Fruit fly (Drosophila melanogaster): ENCODE data around the gene Gdap1.
A peak's percentile ranks its signal among the peaks of the same experiment; 100 is the strongest.

The Gdap1 gene

DNA sequence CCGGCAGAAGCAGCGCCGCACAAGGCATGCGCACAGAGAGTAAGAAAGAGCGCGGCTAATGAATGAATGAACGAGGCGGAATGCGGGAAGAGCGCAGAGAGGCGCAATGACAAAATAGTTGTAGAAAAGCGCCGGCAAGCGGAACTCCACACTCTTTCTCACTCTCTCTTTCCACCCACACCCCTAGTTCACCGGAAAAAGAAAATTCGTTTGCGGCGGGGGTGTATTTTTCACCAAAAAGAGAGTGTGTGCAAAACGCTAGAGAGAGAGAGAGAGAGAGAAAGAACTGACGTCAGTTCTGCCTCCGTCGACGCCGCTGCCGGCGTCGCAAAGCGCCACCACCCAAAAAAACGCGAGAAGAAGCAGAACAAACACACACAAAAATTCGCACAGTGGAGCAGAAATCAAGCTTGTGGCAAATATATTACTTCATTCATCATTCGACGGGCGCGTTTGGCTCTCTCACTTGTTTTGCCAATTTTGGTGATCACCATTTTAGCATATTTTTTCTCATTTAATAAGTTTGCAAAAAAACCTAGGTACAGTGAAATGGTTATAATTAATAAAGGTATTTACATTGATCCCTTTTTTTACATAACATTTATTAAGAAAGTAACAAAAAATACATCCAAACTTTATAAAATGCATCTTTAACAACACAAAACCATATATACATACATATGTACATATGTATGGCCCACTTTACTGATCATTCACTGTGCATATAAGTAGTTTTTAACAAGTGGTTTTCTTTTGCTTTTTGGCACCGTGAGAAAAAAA, 43.3 kb downstream of the Gdap1 start (continued):
- no peak for TF ChIP-seq HmgD (GFP tag; optimal IDR thresholded peaks at IDR 0.05)
- TF ChIP-seq CG9609 (GFP tag; optimal IDR thresholded peaks at IDR 0.05): peak; percentile 68
- TF ChIP-seq CG31388 (GFP tag; optimal IDR thresholded peaks at IDR 0.05): no peak
- TF ChIP-seq CG3065 (GFP tag; optimal IDR thresholded peaks at IDR 0.05): no peak
- TF ChIP-seq ash1 (GFP tag; optimal IDR thresholded peaks at IDR 0.05): no peak
- TF ChIP-seq prd (optimal IDR thresholded peaks at IDR 0.05): no peak
- peak; percentile 31; the same call in 2 of the 3 replicates for TF ChIP-seq prd (GFP tag; IDR thresholded peaks at IDR 0.05)
- TF ChIP-seq oc (tag; optimal IDR thresholded peaks at IDR 0.05): no peak
- TF ChIP-seq CG7556 (GFP tag; optimal IDR thresholded peaks at IDR 0.05): peak; percentile 70
- TF ChIP-seq Neu2 (GFP tag; optimal IDR thresholded peaks at IDR 0.05; ENCODE audit: borderline replicate concordance): no peak
- TF ChIP-seq Nf-YC (tag; optimal IDR thresholded peaks at IDR 0.05): no peak
- TF ChIP-seq CG4360 (GFP tag; IDR thresholded peaks at IDR 0.05): no peak; the same call in 1 of the 2 replicates
- TF ChIP-seq sima (GFP tag; optimal IDR thresholded peaks at IDR 0.05): no peak
- TF ChIP-seq D (optimal IDR thresholded peaks at IDR 0.05): no peak
- peak; percentile 24 for TF ChIP-seq D (GFP tag; optimal IDR thresholded peaks at IDR 0.05)
- peak; percentile 60 for TF ChIP-seq CG32532 (GFP tag; IDR thresholded peaks at IDR 0.05)
- TF ChIP-seq onecut (GFP tag; IDR thresholded peaks at IDR 0.05): no peak
- TF ChIP-seq CG2120 (GFP tag; optimal IDR thresholded peaks at IDR 0.05): peak; percentile 74
- no peak for TF ChIP-seq CG3995 (GFP tag; optimal IDR thresholded peaks at IDR 0.05)
- TF ChIP-seq CG17912 (GFP tag; optimal IDR thresholded peaks at IDR 0.05): no peak
- TF ChIP-seq Myb (GFP tag; optimal IDR thresholded peaks at IDR 0.05): peak; percentile 38
- TF ChIP-seq CG8765 (GFP tag; IDR thresholded peaks at IDR 0.05): no peak
- TF ChIP-seq Med (GFP tag): peak; percentile 86
- peak; percentile 17 for TF ChIP-seq CG8388 (GFP tag; optimal IDR thresholded peaks at IDR 0.05)
- TF ChIP-seq CG10321 (GFP tag; IDR thresholded peaks at IDR 0.05): no peak
- TF ChIP-seq slou (GFP tag; optimal IDR thresholded peaks at IDR 0.05): no peak
- peak; percentile 43 for TF ChIP-seq Ets97D (GFP tag; optimal IDR thresholded peaks at IDR 0.05)
- TF ChIP-seq Tbp (GFP tag; optimal IDR thresholded peaks at IDR 0.05): no peak
- TF ChIP-seq aop (GFP tag; IDR thresholded peaks at IDR 0.05): 0 out of 2 replicates have a peak, but pooled peaks have one; percentile 9
- TF ChIP-seq nom (GFP tag; optimal IDR thresholded peaks at IDR 0.05): peak; percentile 9
- peak; percentile 53 for TF ChIP-seq Ets65A (GFP tag)
- TF ChIP-seq eyg (GFP tag; optimal IDR thresholded peaks at IDR 0.05): no peak
- peak; percentile 64 for TF ChIP-seq CG7839 (tag; optimal IDR thresholded peaks at IDR 0.05)
- no peak for TF ChIP-seq jigr1 (GFP tag; IDR thresholded peaks at IDR 0.05)
- TF ChIP-seq Lhr (GFP tag; optimal IDR thresholded peaks at IDR 0.05): no peak
- TF ChIP-seq Elba2 (GFP tag; optimal IDR thresholded peaks at IDR 0.05): no peak
- TF ChIP-seq exex (tag; optimal IDR thresholded peaks at IDR 0.05): no peak
- no peak; the same call in 2 of the 3 replicates for TF ChIP-seq so (GFP tag; IDR thresholded peaks at IDR 0.05)
- 0 out of 3 replicates have a peak, but pooled peaks have one; percentile 34 for TF ChIP-seq Aef1 (GFP tag; IDR thresholded peaks at IDR 0.05)
- no peak for TF ChIP-seq repo (GFP tag; optimal IDR thresholded peaks at IDR 0.05)
- no peak for TF ChIP-seq mirr (GFP tag; optimal IDR thresholded peaks at IDR 0.05)
- TF ChIP-seq ac (GFP tag; optimal IDR thresholded peaks at IDR 0.05): no peak
- TF ChIP-seq CG3407 (GFP tag; optimal IDR thresholded peaks at IDR 0.05): no peak
- no peak for TF ChIP-seq Vsx1 (GFP tag; optimal IDR thresholded peaks at IDR 0.05)
- peak; percentile 44 for TF ChIP-seq CG3847 (GFP tag; IDR thresholded peaks at IDR 0.05)
- TF ChIP-seq CG6854 (GFP tag; optimal IDR thresholded peaks at IDR 0.05): no peak
- no peak for TF ChIP-seq CG7357 (GFP tag; IDR thresholded peaks at IDR 0.05)
- no peak for TF ChIP-seq CG17568 (GFP tag; optimal IDR thresholded peaks at IDR 0.05)
- TF ChIP-seq nerfin-2 (GFP tag; IDR thresholded peaks at IDR 0.05; ENCODE audit: partially characterized antibody): no peak
- peak; percentile 29 for TF ChIP-seq CG12104 (GFP tag; optimal IDR thresholded peaks at IDR 0.05)
- no peak for TF ChIP-seq CG17186 (GFP tag; optimal IDR thresholded peaks at IDR 0.05)

Data from whole organism, embryonic.